Worm (Caenorhabditis elegans) whole organism, L1 larva: ENCODE data around the gene F56D6.14.

ENCODE experiments used
- lin-13 ChIP-seq: fragments of 150-350 bp; optimal IDR thresholded peaks from 2 replicates; lab custom pipeline; 2014; ENCODE audit warnings: missing biosample characterization, missing genetic modification reagents, missing genetic modification characterization
- nhr-71 ChIP-seq: sonication (generic microtip); optimal IDR thresholded peaks from 2 replicates; lab custom pipeline; 2016; ENCODE audit warnings: mild to moderate bottlenecking, missing genetic modification characterization, moderate library complexity, missing compliant biosample characterization

DNA sequence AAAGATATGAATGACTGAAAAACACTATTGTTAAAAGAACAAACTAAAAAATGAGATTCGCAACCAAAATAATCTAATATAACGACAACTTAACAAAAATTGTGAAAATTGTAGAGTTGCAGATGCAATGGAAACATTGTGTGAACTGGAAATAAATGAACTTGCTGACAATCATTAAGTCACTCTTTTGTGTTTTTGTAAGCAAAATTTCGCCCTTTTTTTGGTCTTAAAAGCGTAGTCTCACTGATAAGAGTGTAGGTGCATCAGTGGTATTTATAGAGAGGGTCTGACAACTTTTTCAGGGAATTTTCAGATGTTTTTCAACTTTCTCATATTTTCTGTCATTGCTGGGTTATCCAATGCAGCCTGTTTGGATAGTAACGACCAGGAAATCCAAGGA is 8.6 kb downstream of the F56D6.14 start, which contains the start of gene clec-68:
- no peak for TF ChIP-seq lin-13 (GFP tag; lab: Kevin White, UChicago)
- no peak for TF ChIP-seq nhr-71 (tag; lab: Kevin White, UChicago)
